Worm (Caenorhabditis elegans): ENCODE data around the gene K01D12.20.

DNA sequence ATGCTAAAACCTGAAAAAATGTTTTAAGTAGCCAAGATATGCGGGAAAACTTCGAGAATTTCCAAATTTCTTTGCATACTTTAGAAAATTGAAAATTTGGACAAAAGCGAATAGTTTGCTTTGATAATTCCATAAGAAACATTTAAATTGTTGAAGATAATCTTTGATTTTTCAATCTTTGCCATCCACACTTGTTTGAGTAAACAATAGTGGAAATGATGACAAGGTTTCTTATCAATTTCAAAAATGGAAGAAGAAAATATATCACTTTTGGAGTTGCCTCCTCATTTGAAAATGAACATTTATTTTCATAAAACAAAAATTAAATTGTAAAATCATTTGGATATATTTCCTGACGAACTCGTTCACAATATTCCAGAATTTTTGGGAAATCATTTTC, 13.7 kb upstream of the K01D12.20 start:
- TF ChIP-seq him-1 (tag; optimal IDR thresholded peaks at IDR 0.05) (no peak), W03F9.2 (tag; optimal IDR thresholded peaks at IDR 0.05) (no peak), dao-5 (tag; optimal IDR thresholded peaks at IDR 0.05) (no peak)

All from whole organism, L4/young adult.